Worm (Caenorhabditis elegans) whole organism, L1 larva: ENCODE data around the gene djr-1.1.

Source experiments
- C16A3.4 ChIP-seq: fragments of 150-350 bp; optimal IDR thresholded peaks from 2 replicates; lab custom pipeline; 2014; ENCODE audit warnings: missing biosample characterization, missing genetic modification characterization
- F16B12.6 ChIP-seq: fragments of 150-350 bp; optimal IDR thresholded peaks from 2 replicates; lab custom pipeline; 2014; ENCODE audit warnings: missing biosample characterization, missing genetic modification characterization
- Y116A8C.19 ChIP-seq: sonication (generic microtip); optimal IDR thresholded peaks from 2 replicates; lab custom pipeline; 2016; ENCODE audit warnings: missing compliant biosample characterization, missing genetic modification characterization, borderline replicate concordance
- blmp-1 ChIP-seq: fragments of 150-350 bp; optimal IDR thresholded peaks from 2 replicates; lab custom pipeline; 2014; ENCODE audit warnings: missing biosample characterization, missing genetic modification characterization
- ceh-63 ChIP-seq: fragments of 200-800 bp; sonication (Bioruptor generic); optimal IDR thresholded peaks from 2 replicates; lab custom pipeline; 2018; ENCODE audit warnings: mild to moderate bottlenecking, missing genetic modification characterization, missing compliant biosample characterization
- ceh-8 ChIP-seq: fragments of 200-800 bp; sonication (Bioruptor generic); optimal IDR thresholded peaks from 2 replicates; lab custom pipeline; 2018; ENCODE audit warnings: mild to moderate bottlenecking, missing genetic modification characterization, moderate library complexity, missing compliant biosample characterization
- ces-1 ChIP-seq: fragments of 150-350 bp; optimal IDR thresholded peaks from 2 replicates; lab custom pipeline; 2014; ENCODE audit warnings: missing biosample characterization, missing genetic modification reagents, missing genetic modification characterization
- dpl-1 ChIP-seq, 3 experiments: fragments of 150-350 bp in 2 of 3; sonication (generic microtip) in 1 of 3; optimal IDR thresholded peaks; 2 replicates each; lab custom pipeline; 2014 to 2017; ENCODE audit warnings: missing biosample characterization in 3 of 3, missing genetic modification characterization in 3 of 3, missing genetic modification reagents in 3 of 3
- dsc-1 ChIP-seq: sonication (generic microtip); optimal IDR thresholded peaks from 2 replicates; lab custom pipeline; 2016; ENCODE audit warnings: mild to moderate bottlenecking, missing genetic modification characterization, missing compliant biosample characterization
- efl-1 ChIP-seq, 4 experiments: fragments of 150-350 bp; optimal IDR thresholded peaks in 3 of 4; peaks in 1 of 4; 1 replicate in 1 of 4; 2 replicates in 3 of 4; lab custom pipeline; 2014; ENCODE audit warnings: missing biosample characterization in 2 of 4, missing genetic modification characterization in 2 of 4, missing genetic modification reagents in 2 of 4
- egl-27 ChIP-seq, 2 experiments: fragments of 150-350 bp in 1 of 2; sonication (generic microtip); optimal IDR thresholded peaks; 3 replicates each; lab custom pipeline; 2017 to 2018; ENCODE audit warnings: missing biosample characterization in 2 of 2, missing genetic modification characterization in 2 of 2, missing genetic modification reagents in 2 of 2
- elt-2 ChIP-seq: sonication (generic microtip); optimal IDR thresholded peaks from 2 replicates; lab custom pipeline; 2016; ENCODE audit warnings: missing genetic modification characterization, mild to moderate bottlenecking, inconsistent platforms, missing compliant biosample characterization, missing genetic modification reagents
- elt-3 ChIP-seq, 6 experiments: fragments of 150-350 bp in 1 of 6; sonication (generic microtip); optimal IDR thresholded peaks; 2 replicates each; lab custom pipeline; 2017 to 2018; ENCODE audit warnings: missing biosample characterization in 6 of 6, missing genetic modification characterization in 6 of 6, inconsistent platforms in 1 of 6
- ets-5 ChIP-seq: fragments of 200-800 bp; sonication (Bioruptor generic); IDR thresholded peaks from 2 replicates; pipeline ENCODE4 v1.3.6; 2022; ENCODE audit warnings: missing genetic modification characterization, missing compliant biosample characterization
- fkh-10 ChIP-seq: sonication (generic microtip); optimal IDR thresholded peaks from 2 replicates; lab custom pipeline; 2017; ENCODE audit warnings: missing biosample characterization, missing genetic modification reagents, missing genetic modification characterization
- fkh-4 ChIP-seq: sonication (generic microtip); optimal IDR thresholded peaks from 2 replicates; lab custom pipeline; 2016; ENCODE audit warnings: missing compliant biosample characterization, missing genetic modification characterization, borderline replicate concordance
- fos-1 ChIP-seq: fragments of 150-350 bp; optimal IDR thresholded peaks from 2 replicates; lab custom pipeline; 2014; ENCODE audit warnings: missing biosample characterization, missing genetic modification characterization
- hpl-2 ChIP-seq: fragments of 150-350 bp; optimal IDR thresholded peaks from 2 replicates; lab custom pipeline; 2014; ENCODE audit warnings: missing biosample characterization, missing genetic modification reagents, missing genetic modification characterization
- isw-1 ChIP-seq: fragments of 200-800 bp; sonication (Bioruptor generic); IDR thresholded peaks from 2 replicates; pipeline ENCODE4 v1.3.6; 2022; ENCODE audit warnings: missing genetic modification characterization, missing compliant biosample characterization
- jun-1 ChIP-seq: fragments of 150-350 bp; optimal IDR thresholded peaks from 2 replicates; lab custom pipeline; 2014; ENCODE audit warnings: missing biosample characterization, missing genetic modification reagents, missing genetic modification characterization
- lin-13 ChIP-seq: fragments of 150-350 bp; optimal IDR thresholded peaks from 2 replicates; lab custom pipeline; 2014; ENCODE audit warnings: missing biosample characterization, missing genetic modification reagents, missing genetic modification characterization
- lin-14 ChIP-seq: fragments of 200-800 bp; sonication (Bioruptor generic); optimal IDR thresholded peaks from 2 replicates; lab custom pipeline; 2018; ENCODE audit warnings: mild to moderate bottlenecking, missing genetic modification characterization, moderate library complexity, missing compliant biosample characterization
- lin-15B ChIP-seq: fragments of 150-350 bp; sonication (generic microtip); optimal IDR thresholded peaks from 3 replicates; lab custom pipeline; 2014; ENCODE audit warnings: missing biosample characterization, missing genetic modification characterization
- lin-35 ChIP-seq, 2 experiments: fragments of 150-350 bp; optimal IDR thresholded peaks; 2 replicates each; lab custom pipeline; 2014; ENCODE audit warnings: missing biosample characterization in 2 of 2, missing genetic modification characterization in 2 of 2, missing genetic modification reagents in 2 of 2
- mef-2 ChIP-seq: fragments of 150-350 bp; optimal IDR thresholded peaks from 2 replicates; lab custom pipeline; 2014; ENCODE audit warnings: missing biosample characterization, missing genetic modification characterization
- mep-1 ChIP-seq: fragments of 150-350 bp; optimal IDR thresholded peaks from 2 replicates; lab custom pipeline; 2014; ENCODE audit warnings: missing biosample characterization, missing genetic modification characterization
- nhr-12 ChIP-seq: sonication (generic microtip); optimal IDR thresholded peaks from 2 replicates; lab custom pipeline; 2017; ENCODE audit warnings: missing biosample characterization, missing genetic modification characterization
- nhr-20 ChIP-seq: sonication (generic microtip); optimal IDR thresholded peaks from 2 replicates; lab custom pipeline; 2016; ENCODE audit warnings: mild to moderate bottlenecking, missing genetic modification characterization, missing compliant biosample characterization
- nhr-237 ChIP-seq: fragments of 150-350 bp; optimal IDR thresholded peaks from 2 replicates; lab custom pipeline; 2014; ENCODE audit warnings: missing biosample characterization, missing genetic modification characterization
- nhr-28 ChIP-seq: fragments of 150-350 bp; optimal IDR thresholded peaks from 2 replicates; lab custom pipeline; 2014; ENCODE audit warnings: missing biosample characterization, missing genetic modification characterization
- nhr-47 ChIP-seq: sonication (generic microtip); optimal IDR thresholded peaks from 2 replicates; lab custom pipeline; 2016; ENCODE audit warnings: mild to moderate bottlenecking, missing genetic modification characterization, moderate library complexity, missing compliant biosample characterization
- nhr-71 ChIP-seq: sonication (generic microtip); optimal IDR thresholded peaks from 2 replicates; lab custom pipeline; 2016; ENCODE audit warnings: mild to moderate bottlenecking, missing genetic modification characterization, moderate library complexity, missing compliant biosample characterization
- nhr-76 ChIP-seq: sonication (generic microtip); optimal IDR thresholded peaks from 2 replicates; lab custom pipeline; 2017; ENCODE audit warnings: missing biosample characterization, missing genetic modification characterization
- nhr-84 ChIP-seq: sonication (generic microtip); optimal IDR thresholded peaks from 2 replicates; lab custom pipeline; 2017; ENCODE audit warnings: missing biosample characterization, missing genetic modification characterization
- nhr-85 ChIP-seq: sonication (generic microtip); peaks from one replicate; lab custom pipeline; 2016; ENCODE audit warnings: missing genetic modification characterization, inconsistent platforms, missing compliant biosample characterization
- pag-3 ChIP-seq: sonication (generic microtip); optimal IDR thresholded peaks from 2 replicates; lab custom pipeline; 2017; ENCODE audit warnings: missing genetic modification characterization, mild to moderate bottlenecking, missing compliant biosample characterization, antibody characterized with exemption, borderline replicate concordance; ENCODE audit not compliant: insufficient read depth
- pax-3 ChIP-seq: fragments of 200-800 bp; sonication (Bioruptor generic); optimal IDR thresholded peaks from 2 replicates; lab custom pipeline; 2018; ENCODE audit warnings: mild to moderate bottlenecking, missing genetic modification characterization, moderate library complexity, missing compliant biosample characterization
- pqm-1 ChIP-seq: sonication (generic microtip); optimal IDR thresholded peaks from 3 replicates; lab custom pipeline; 2017; ENCODE audit warnings: missing biosample characterization, missing genetic modification characterization
- rnt-1 ChIP-seq: sonication (generic microtip); optimal IDR thresholded peaks from 2 replicates; lab custom pipeline; 2016; ENCODE audit warnings: mild to moderate bottlenecking, missing genetic modification characterization, moderate library complexity, missing compliant biosample characterization
- snpc-4 ChIP-seq: fragments of 150-350 bp; optimal IDR thresholded peaks from 2 replicates; lab custom pipeline; 2014; ENCODE audit warnings: missing biosample characterization, missing genetic modification characterization
- snu-23 ChIP-seq: sonication (generic microtip); optimal IDR thresholded peaks from 2 replicates; lab custom pipeline; 2016; ENCODE audit warnings: missing genetic modification characterization, missing compliant biosample characterization
- swsn-7 ChIP-seq: sonication (generic microtip); optimal IDR thresholded peaks from 2 replicates; lab custom pipeline; 2016; ENCODE audit warnings: missing genetic modification characterization, missing compliant biosample characterization
- tbx-2 ChIP-seq: sonication (generic microtip); optimal IDR thresholded peaks from 2 replicates; lab custom pipeline; 2016; ENCODE audit warnings: missing genetic modification characterization, missing compliant biosample characterization
- tlp-1 ChIP-seq: fragments of 150-350 bp; optimal IDR thresholded peaks from 2 replicates; lab custom pipeline; 2014; ENCODE audit warnings: missing biosample characterization, missing genetic modification characterization
- unc-62 ChIP-seq: fragments of 150-350 bp; optimal IDR thresholded peaks from 2 replicates; lab custom pipeline; 2014; ENCODE audit warnings: missing biosample characterization, missing genetic modification reagents, missing genetic modification characterization
- unc-98 ChIP-seq: fragments of 200-800 bp; sonication (Bioruptor generic); IDR thresholded peaks from 2 replicates; pipeline ENCODE4 v1.3.6; 2022; ENCODE audit warnings: missing genetic modification characterization, missing compliant biosample characterization
- vab-15 ChIP-seq: sonication (generic microtip); optimal IDR thresholded peaks from 2 replicates; lab custom pipeline; 2017; ENCODE audit warnings: missing genotype, mild to moderate bottlenecking, missing genetic modification characterization, missing compliant biosample characterization
- xbp-1 ChIP-seq: sonication (generic microtip); optimal IDR thresholded peaks from 2 replicates; lab custom pipeline; 2016; ENCODE audit warnings: missing genetic modification characterization, missing compliant biosample characterization
- zag-1 ChIP-seq: fragments of 150-350 bp; optimal IDR thresholded peaks from 2 replicates; lab custom pipeline; 2014; ENCODE audit warnings: missing biosample characterization, missing genetic modification characterization
- ztf-11 ChIP-seq, 2 experiments: sonication (generic microtip); optimal IDR thresholded peaks; 2 replicates each; lab custom pipeline; 2016 to 2017; ENCODE audit warnings: missing genetic modification characterization in 2 of 2, missing biosample characterization in 1 of 2, missing compliant biosample characterization in 1 of 2
- ztf-4 ChIP-seq: fragments of 150-350 bp; optimal IDR thresholded peaks from 2 replicates; lab custom pipeline; 2014; ENCODE audit warnings: missing biosample characterization, missing genetic modification characterization

Gene djr-1.1

DNA sequence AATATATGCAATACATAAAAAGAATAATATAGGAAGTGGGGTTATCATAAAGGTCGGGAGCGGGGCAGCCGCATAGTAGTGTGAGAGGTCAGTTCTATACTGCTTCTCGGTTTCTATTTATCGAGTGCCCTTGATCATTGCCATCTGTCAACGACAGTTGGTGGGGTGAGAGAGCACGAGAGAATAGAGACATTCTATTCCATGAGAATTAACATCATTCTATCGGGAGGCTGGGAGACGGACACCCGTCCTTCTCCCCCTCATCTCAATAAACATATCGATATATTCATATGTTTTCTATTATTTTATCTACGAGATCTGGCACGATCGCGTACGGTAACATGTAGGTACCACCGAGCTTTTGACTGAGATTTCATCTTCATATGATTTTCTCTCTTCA is 21.7 kb downstream of the djr-1.1 start, which contains the start of gene mps-2:
Gene mps-2, minus strand, starts transcription at position 101 of the 400 bp plus-strand sequence.
- TF ChIP-seq nhr-71 (tag; lab: Kevin White, UChicago) (peak; percentile 8), dsc-1 (tag; lab: Kevin White, UChicago) (peak; percentile 46)

DNA sequence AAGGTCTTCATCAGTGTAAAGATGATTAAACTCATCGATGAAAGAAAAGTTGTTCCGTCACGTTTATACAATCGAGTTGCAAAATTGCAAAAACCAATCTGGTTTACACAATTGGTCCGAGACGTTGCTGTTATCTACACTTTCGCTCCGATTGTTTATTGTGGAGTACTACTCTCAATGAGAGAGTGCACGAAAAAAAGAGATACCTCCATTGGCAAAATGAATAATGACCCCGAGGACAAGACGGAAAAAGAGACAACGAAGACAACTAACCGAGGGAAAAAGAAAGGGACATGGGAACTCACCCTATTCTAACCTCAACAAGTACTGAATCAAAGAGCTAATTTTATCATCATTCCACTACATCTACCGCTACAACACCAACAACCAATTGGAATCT is 23.2 kb downstream of the djr-1.1 start:
- TF ChIP-seq C16A3.4 (tag; lab: Kevin White, UChicago) (no peak), pax-3 (tag; lab: Kevin White, UChicago) (no peak), ceh-63 (GFP tag; lab: Kevin White, UChicago) (no peak), nhr-28 (tag; lab: Kevin White, UChicago) (no peak), nhr-85 (tag; lab: Kevin White, UChicago) (peak; percentile 53), dpl-1 (GFP tag; optimal IDR thresholded peaks at IDR 0.05; lab: Kevin White, UChicago) (no peak), ztf-11 (tag; optimal IDR thresholded peaks at IDR 0.05; lab: Kevin White, UChicago) (no peak), efl-1 (optimal IDR thresholded peaks at IDR 0.05; lab: Kevin White, UChicago) (peak in 1 of 2 experiments; percentile 1), efl-1 (GFP tag; optimal IDR thresholded peaks at IDR 0.05 in 1 of 2; lab: Kevin White, UChicago) (no peak), isw-1 (GFP tag; lab: Robert Waterston, UW) (no peak), snpc-4 (tag; lab: Kevin White, UChicago) (no peak), rnt-1 (peak; percentile 41), unc-98 (GFP tag; lab: Robert Waterston, UW) (no peak), vab-15 (no peak), pqm-1 (tag; lab: Kevin White, UChicago) (no peak), jun-1 (tag; lab: Kevin White, UChicago) (no peak), mef-2 (tag; lab: Kevin White, UChicago) (no peak), blmp-1 (tag; lab: Kevin White, UChicago) (peak; percentile 78), tlp-1 (tag; lab: Kevin White, UChicago) (no peak), F16B12.6 (tag; lab: Kevin White, UChicago) (no peak), tbx-2 (tag; lab: Kevin White, UChicago) (no peak), zag-1 (tag; lab: Kevin White, UChicago) (no peak), snu-23 (peak; percentile 14), unc-62 (GFP tag; lab: Kevin White, UChicago) (no peak), fos-1 (tag; lab: Kevin White, UChicago) (no peak), mep-1 (tag; lab: Kevin White, UChicago) (no peak), xbp-1 (tag; lab: Kevin White, UChicago) (no peak), dsc-1 (tag; lab: Kevin White, UChicago) (peak; percentile 4), swsn-7 (tag; lab: Kevin White, UChicago) (no peak), elt-3 (tag; optimal IDR thresholded peaks at IDR 0.05; lab: Kevin White, UChicago) (no peak), fkh-4 (tag; lab: Kevin White, UChicago) (no peak), elt-2 (tag; lab: Kevin White, UChicago) (peak; percentile 57), lin-15B (tag; lab: Kevin White, UChicago) (no peak), Y116A8C.19 (tag; lab: Kevin White, UChicago) (no peak), hpl-2 (no peak), ets-5 (GFP tag; lab: Robert Waterston, UW) (no peak), egl-27 (tag; optimal IDR thresholded peaks at IDR 0.05; lab: Kevin White, UChicago) (no peak), nhr-47 (no peak), ceh-8 (GFP tag; lab: Kevin White, UChicago) (no peak), pag-3 (no peak), lin-14 (GFP tag; lab: Kevin White, UChicago) (peak; percentile 76), ztf-4 (tag; lab: Kevin White, UChicago) (no peak), nhr-12 (tag; lab: Kevin White, UChicago) (no peak), nhr-84 (tag; lab: Kevin White, UChicago) (no peak), nhr-76 (tag; lab: Kevin White, UChicago) (no peak), lin-35 (GFP tag; optimal IDR thresholded peaks at IDR 0.05; lab: Kevin White, UChicago) (no peak), nhr-237 (tag; lab: Kevin White, UChicago) (no peak), nhr-20 (tag; lab: Kevin White, UChicago) (no peak), lin-13 (GFP tag; lab: Kevin White, UChicago) (no peak), ces-1 (GFP tag; lab: Kevin White, UChicago) (no peak), fkh-10 (GFP tag; lab: Kevin White, UChicago) (no peak)
